Worm (Caenorhabditis elegans): ENCODE measurements around the gene mdt-15.

mdt-15 gene

DNA sequence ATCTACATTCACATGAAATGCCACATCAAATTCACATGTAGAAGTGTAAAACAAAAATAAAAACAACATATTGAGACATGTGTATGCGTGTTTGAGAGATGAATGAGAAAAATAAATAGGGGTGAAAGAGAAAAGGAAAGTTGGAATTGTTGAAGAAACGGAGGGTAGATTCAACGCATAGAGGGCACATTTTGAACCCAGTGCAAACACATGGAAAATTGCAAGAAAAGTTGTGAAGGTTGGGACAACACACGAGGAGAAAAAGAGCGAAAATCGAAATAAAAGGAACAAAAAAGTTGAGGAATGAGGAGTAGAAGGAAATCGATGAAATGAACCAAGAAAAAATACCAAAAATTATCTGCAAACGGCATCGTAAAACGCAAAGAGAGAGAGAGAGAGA is 6.0 kb upstream of the mdt-15 start:
- no peak for TF ChIP-seq W03F9.2 (tag; optimal IDR thresholded peaks at IDR 0.05)
- no peak for TF ChIP-seq him-1 (tag; optimal IDR thresholded peaks at IDR 0.05)
- TF ChIP-seq dao-5 (tag; optimal IDR thresholded peaks at IDR 0.05) = no peak

DNA sequence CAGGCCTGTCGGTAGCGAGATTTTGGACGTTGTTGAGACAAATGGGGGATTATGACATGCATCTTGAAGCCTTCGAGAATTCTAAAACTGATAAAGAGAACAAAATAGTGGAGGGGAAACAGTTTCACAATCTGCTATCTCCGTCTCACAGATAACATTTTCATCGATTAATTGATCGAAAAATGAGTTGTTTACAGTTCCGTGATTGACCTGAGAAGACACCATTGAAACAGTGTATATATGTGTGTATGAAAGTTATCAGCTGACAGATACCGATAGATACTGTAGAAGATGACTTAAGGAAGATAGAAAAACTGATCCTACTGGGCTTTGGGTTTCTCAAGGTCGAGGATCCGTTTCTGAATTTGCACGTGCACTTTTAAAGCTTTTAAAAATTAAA is 5.6 kb upstream of the mdt-15 start:
- TF ChIP-seq W03F9.2 (tag; optimal IDR thresholded peaks at IDR 0.05) (no peak), him-1 (tag; optimal IDR thresholded peaks at IDR 0.05) (no peak)

DNA sequence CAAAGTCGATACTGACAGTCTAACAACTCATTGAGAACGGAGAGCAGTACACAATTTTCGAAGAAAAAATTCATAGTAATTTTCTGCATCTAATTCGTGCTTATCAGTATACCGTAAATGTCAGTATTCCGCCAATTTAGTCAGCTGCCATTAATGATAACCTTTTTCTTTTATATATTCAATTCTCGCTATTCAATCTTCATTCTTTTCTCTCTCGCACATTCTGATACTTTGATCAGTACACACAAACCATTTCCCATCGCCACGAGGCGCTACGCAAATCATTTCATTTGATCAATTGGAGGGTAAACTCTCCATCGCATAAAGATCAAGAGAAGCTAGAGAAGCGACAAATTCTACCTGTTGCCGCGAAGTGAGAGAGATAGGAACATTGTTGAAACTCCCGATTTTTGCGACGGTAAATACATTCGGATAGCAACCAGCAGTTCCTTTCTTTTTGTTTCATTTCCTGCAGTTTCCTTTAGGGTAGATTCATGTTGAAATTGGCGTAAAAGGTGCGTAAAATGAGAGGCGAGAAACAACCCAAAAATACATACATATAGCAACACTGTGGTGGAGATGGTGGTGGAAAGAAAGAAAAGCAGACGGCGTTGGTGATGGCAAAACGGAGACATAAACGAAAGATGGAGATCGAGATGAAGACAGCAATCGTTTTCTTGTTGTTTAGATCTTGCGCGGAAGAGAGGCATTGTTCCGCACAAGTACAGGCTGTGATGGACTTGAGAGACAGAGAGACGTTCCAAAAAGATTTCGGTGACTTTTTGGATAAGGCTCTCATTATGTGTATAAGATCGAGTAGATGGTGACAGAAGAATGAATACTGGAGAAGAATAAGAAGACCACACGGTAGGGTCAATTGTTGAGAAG is 4.9 kb upstream of the mdt-15 start:
- TF ChIP-seq him-1 (tag; optimal IDR thresholded peaks at IDR 0.05) = no peak
- TF ChIP-seq dao-5 (tag; optimal IDR thresholded peaks at IDR 0.05) = no peak
- TF ChIP-seq W03F9.2 (tag; optimal IDR thresholded peaks at IDR 0.05) = no peak

DNA sequence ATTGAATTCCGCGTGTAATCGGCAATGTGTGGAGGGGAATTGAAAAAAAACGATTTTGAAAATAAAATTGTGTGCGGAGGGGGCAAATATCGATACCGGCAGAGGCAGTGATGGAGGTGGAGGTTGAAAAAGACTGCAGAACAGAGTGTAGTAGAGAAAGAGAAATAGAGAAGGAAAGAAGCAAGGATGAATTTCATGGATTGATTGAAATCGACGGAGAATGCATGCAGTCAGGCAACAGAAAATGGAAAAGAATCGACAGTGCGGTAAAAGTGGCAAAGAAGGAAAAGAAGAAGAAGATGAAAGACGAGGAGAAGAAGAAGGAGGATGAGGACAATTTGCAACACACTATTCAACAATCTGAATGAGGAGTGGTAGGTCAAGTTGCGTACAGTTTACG is 3.3 kb upstream of the mdt-15 start, which contains the start of gene W04D12.1:
W04D12.1 (plus strand) TSS at position 111 of the 400 bp plus-strand sequence.
- TF ChIP-seq W03F9.2 (tag; optimal IDR thresholded peaks at IDR 0.05) = no peak
- TF ChIP-seq dao-5 (tag; optimal IDR thresholded peaks at IDR 0.05) = no peak
- no peak for TF ChIP-seq him-1 (tag; optimal IDR thresholded peaks at IDR 0.05)

DNA sequence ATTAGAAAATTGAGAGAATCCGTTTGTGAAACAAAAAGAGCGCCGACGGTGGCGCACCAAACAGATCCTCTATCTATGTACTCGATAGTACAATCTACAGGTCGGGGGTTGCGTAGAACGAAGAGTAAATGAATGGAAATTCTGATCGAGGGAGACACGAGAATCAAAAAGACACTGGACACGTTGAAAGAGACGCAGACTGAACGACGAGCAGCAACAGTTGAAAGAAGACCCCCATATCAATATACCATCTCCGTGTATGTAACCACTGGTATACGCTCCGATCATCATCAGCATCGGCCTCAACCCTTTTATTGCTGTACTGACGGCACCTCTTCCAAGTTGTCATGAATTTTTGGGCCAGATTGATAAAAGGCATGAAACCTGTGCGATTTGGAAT is 2.7 kb upstream of the mdt-15 start:
- TF ChIP-seq dao-5 (tag; optimal IDR thresholded peaks at IDR 0.05) (no peak), him-1 (tag; optimal IDR thresholded peaks at IDR 0.05) (no peak), W03F9.2 (tag; optimal IDR thresholded peaks at IDR 0.05) (no peak)

DNA sequence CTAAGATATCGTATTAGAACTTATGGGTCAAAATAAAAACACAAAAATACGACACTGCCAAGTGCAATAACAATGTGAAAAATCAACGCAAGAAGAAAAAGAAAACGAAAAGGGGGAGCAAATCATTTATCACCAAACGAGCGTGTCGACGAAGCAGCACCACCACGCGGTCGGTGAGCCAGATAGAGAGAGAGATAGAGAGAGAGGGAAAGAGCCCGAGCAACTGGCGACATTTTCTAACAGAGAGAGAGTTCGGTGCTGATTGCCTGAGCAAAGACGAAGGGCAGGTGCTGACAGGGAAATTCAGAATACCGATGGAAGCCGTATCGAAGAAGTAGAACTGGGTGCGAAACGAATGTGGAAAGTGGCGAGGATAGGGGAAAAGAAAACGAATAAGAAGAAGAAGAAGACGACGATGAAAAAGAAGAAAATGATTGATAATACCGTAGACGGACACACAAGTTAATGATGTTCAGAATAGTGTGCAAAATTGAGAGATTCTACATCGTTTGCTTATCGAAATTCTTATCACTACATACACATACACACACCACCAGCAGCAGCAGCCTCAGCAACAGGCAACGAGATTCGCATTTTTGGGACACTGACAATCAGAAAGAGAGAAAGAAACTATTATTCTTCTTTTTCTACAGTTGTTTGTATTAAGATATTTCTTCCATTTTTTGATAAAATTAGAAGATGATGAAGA is 1.8 kb upstream of the mdt-15 start:
- TF ChIP-seq dao-5 (tag; optimal IDR thresholded peaks at IDR 0.05) = no peak
- no peak for TF ChIP-seq W03F9.2 (tag; optimal IDR thresholded peaks at IDR 0.05)
- TF ChIP-seq him-1 (tag; optimal IDR thresholded peaks at IDR 0.05) = no peak

DNA sequence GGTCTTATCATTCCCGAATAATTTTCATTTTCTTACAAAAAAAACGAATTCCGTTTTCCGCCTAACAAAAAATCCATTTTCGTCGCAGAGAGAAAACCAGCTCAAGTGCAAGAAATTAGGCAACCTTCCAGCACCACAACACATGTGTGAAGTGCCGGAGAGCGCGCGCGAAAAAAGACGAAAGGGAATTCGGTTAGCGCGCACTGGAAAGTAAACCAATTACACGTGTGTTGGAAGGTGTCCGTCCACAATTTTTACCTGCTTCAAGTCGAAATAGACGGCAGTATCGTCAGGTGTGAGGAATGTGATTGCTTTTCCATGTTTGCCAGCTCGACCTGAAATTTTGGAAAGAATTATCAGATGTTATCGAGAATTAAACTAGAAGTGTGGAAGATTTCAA is 1.1 kb upstream of the mdt-15 start:
- TF ChIP-seq W03F9.2 (tag; optimal IDR thresholded peaks at IDR 0.05) (no peak), dao-5 (tag; optimal IDR thresholded peaks at IDR 0.05) (no peak), him-1 (tag; optimal IDR thresholded peaks at IDR 0.05) (no peak)

DNA sequence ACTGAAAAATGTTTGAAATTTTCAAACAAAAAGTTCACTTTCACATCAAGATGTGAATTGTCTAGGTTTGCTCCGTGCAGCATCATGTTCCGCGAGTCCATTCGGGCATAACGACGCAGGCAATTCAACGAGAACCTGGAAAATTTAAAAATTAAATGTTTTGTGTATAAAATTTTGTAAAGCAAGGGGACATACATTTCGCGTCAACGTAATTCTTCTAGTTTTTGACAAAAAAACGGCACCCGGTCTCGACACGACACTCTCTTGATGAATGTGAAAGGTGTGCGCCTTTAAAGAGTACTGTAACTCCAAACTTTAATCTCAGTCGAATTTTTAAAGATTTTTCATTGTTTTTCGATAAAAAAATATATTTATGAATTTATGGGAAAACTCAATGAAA is 502 bp upstream of the mdt-15 start, which contains the start of gene R12B2.6:
R12B2.6 (minus strand) TSS at position 101 of the 400 bp plus-strand sequence.
- TF ChIP-seq him-1 (tag; optimal IDR thresholded peaks at IDR 0.05) = no peak
- TF ChIP-seq dao-5 (tag; optimal IDR thresholded peaks at IDR 0.05) = no peak
- TF ChIP-seq W03F9.2 (tag; optimal IDR thresholded peaks at IDR 0.05) = no peak

DNA sequence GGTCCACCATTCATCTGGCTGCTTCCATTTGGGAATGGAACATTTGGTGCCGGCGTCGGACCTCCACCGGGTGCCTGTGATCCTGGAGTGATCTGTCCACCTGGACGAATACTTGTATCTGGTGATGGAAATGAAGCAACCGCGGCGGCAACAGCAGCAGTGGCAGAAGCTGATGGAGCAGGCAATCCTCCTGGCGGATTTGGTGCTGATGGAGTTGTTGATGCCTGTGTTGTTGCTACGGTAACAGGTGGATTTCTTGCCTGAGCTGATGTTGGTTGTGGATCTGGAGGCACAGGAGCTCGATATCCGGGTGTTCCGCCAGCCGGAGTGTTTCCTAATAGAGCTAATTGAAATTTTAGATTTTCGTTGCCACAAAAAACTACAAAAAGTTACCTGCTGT is 1.1 kb downstream of the mdt-15 start:
- TF ChIP-seq dao-5 (tag; optimal IDR thresholded peaks at IDR 0.05) (no peak), him-1 (tag; optimal IDR thresholded peaks at IDR 0.05) (no peak), W03F9.2 (tag; optimal IDR thresholded peaks at IDR 0.05) (no peak)

DNA sequence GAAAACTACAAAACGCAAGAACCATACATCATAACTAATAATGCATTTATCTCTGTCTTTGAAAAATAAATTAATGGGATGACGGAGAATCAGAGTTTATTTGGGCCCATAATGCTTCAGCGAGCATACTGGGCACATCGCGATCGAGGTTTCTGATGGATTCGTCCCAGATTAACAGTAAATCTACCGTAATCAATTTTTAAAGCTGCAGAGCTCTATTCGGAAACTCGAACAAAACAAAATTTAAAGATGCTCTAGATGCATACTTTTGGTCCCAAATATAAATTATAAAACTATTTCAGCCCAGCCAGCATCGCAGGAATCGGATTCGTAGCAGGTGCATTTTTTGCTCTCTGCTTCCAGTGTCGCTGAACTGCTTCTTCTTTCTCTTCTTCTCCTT is 5.5 kb downstream of the mdt-15 start:
- TF ChIP-seq W03F9.2 (tag; optimal IDR thresholded peaks at IDR 0.05) (no peak), him-1 (tag; optimal IDR thresholded peaks at IDR 0.05) (no peak), dao-5 (tag; optimal IDR thresholded peaks at IDR 0.05) (no peak)

DNA sequence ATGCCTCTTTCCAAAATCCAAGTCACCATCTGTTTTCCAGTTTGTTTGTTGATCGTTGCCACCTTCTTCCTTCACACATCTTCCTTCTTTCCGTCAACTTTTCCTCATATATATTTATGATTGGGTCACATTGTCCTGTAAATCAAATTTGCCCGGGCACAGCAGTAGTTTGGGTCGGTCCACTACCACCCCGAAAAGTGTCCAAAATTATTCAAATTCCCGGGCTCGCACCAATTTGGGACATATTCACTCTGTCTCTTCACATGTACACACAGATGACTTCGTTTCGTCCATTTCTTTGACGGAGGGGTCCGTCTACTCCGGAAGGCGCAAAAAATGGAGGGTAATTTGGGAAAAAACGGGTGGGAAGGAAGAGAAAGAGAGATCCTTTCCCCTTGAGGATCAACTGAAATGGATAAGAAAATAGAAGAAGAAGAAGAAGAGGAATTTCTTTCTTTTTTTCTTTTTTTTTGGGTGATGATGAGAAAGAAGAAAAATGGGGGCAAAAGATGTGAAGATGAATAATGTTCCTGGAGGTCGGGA is 6.6 kb downstream of the mdt-15 start:
- TF ChIP-seq him-1 (tag; optimal IDR thresholded peaks at IDR 0.05) (peak; percentile 39), dao-5 (tag; optimal IDR thresholded peaks at IDR 0.05) (no peak)

DNA sequence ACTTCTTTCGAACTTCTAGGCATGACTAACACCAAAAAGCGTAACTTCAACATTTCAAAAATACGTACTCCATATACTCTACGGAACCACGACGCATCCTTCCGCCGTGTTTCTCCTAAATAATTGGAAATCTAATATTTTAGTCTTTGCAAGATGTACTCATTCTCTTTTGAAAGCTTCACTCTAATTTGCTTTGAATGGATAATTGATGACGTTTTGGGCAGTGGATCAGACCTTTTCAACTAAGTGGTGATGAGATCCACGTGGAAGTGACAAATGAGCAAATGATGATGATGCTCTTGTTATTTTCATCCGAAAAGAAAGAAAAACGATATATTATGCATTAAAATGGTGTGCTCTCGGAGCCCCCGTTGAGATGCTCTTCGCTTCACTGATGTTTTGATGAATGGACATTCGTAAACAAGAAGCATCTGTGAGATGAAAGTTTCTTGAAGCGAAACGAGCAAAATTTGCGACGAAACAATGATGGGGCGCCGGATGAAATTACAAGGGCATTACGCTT is 9.0 kb downstream of the mdt-15 start:
- TF ChIP-seq him-1 (tag; optimal IDR thresholded peaks at IDR 0.05) (no peak), dao-5 (tag; optimal IDR thresholded peaks at IDR 0.05) (no peak), W03F9.2 (tag; optimal IDR thresholded peaks at IDR 0.05) (no peak)

DNA sequence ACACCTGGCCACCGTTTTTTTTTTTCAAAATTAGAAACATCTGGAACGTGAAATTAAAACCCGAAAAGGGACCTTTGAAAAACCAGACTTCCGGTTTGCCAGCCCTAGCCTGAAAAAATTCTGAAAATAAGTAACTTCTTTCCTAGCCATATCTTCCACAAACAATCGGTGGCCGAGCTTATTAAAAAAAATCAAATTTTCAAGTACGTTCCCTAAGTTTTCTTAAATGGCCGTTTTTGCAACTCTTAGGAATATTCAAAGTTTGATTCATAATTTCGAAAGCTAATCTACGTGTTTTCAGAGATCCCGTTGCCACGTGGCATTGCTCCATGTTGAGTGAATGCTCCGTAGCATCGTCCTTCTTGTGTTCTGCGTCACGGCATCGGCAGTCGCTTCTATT is 9.9 kb downstream of the mdt-15 start, which contains the start of gene R12B2.8:
R12B2.8 (plus strand) TSS at position 301 of the 400 bp plus-strand sequence.
- TF ChIP-seq him-1 (tag; optimal IDR thresholded peaks at IDR 0.05) = no peak
- no peak for TF ChIP-seq W03F9.2 (tag; optimal IDR thresholded peaks at IDR 0.05)
- no peak for TF ChIP-seq dao-5 (tag; optimal IDR thresholded peaks at IDR 0.05)

DNA sequence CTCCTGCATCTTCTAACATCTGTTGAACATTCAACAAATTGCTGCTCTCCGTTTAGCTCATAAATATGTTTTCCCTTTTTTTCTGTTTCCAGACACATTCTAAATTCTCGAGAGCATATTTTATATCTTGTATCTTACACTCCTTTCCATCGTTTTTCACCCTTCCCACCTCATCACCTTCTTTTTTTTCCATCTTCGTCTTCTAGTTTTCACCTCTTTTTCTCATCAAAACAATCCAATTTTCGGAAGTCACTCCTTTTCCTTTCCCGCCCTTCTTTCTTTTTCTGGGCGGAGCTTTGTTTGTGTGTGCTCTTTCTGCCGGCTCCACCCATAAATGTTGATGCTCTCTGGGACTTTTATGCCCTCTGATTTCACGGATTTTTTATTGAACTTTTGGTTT is 10.7 kb downstream of the mdt-15 start:
- no peak for TF ChIP-seq dao-5 (tag; optimal IDR thresholded peaks at IDR 0.05)
- TF ChIP-seq him-1 (tag; optimal IDR thresholded peaks at IDR 0.05) = no peak
- no peak for TF ChIP-seq W03F9.2 (tag; optimal IDR thresholded peaks at IDR 0.05)

Data from whole organism, L4/young adult.